Worm (Caenorhabditis elegans): ENCODE measurements around the gene elt-4.

ce11 chrX:10453960-10454359, 21.4 kb upstream of the elt-4 start, which contains the start of gene lgc-41:
- no peak for TF ChIP-seq T22C8.4 (GFP tag; IDR thresholded peaks at IDR 0.05)
- no peak for TF ChIP-seq tab-1 (GFP tag; IDR thresholded peaks at IDR 0.05)
- TF ChIP-seq ztf-29 (GFP tag; IDR thresholded peaks at IDR 0.05) = no peak

Measured in whole organism, midembryonic.